Fruit fly (Drosophila melanogaster): ENCODE results near the gene Remo.

DNA sequence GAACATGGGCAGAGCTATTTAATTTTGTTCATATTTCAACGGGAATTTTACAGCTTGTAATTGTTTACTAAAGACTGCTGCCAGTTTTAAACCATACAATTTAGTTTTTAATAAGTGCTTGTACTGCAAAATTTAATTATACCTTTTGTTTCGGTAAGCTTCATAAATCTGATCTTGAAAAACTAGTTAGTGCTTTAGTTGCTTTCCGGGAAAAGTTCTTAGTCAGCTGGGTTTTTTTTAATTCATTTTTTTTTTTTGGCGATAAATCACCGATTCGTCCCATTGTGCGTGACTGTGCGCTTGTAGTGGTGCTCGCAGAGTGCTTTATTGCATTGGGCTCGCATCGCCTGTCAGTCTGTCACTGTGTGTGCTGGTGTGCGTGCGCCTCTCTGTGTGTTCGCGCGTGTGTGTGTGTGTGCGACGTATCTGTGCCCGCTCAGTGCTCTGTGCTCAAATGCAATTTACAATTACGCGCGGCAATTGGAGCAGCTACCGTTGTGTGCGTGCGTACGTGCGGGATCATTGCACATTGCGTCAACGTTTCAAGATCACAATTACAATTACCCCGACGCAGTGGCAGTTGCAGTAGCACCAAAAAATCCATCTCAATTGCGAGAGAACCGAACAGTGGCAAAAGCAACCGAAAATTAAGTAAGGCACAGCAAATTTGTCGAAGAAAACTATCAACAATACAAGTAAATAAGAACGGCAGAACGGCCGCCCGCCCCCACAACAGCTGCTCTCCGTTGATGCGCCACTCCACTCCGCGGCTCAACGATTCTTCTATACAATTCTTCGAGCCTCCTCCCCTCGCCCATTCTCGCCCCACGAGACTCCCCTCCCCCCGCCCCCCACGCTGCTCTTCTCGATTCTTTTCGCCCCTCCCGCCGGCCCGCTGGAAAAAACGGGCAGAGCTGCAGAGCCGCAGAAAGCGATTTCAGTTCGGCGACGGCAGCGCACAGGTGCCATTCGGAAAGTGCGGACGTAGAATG is 16.1 kb downstream of the Remo start:
- TF ChIP-seq Hr96 (GFP tag; optimal IDR thresholded peaks at IDR 0.05) (no peak), CG14711 (tag; optimal IDR thresholded peaks at IDR 0.05) (no peak), cnc (optimal IDR thresholded peaks at IDR 0.05) (no peak)

Measured in whole organism, adult.